Worm (Caenorhabditis elegans): ENCODE data around the gene tpk-1.

The tpk-1 gene

DNA sequence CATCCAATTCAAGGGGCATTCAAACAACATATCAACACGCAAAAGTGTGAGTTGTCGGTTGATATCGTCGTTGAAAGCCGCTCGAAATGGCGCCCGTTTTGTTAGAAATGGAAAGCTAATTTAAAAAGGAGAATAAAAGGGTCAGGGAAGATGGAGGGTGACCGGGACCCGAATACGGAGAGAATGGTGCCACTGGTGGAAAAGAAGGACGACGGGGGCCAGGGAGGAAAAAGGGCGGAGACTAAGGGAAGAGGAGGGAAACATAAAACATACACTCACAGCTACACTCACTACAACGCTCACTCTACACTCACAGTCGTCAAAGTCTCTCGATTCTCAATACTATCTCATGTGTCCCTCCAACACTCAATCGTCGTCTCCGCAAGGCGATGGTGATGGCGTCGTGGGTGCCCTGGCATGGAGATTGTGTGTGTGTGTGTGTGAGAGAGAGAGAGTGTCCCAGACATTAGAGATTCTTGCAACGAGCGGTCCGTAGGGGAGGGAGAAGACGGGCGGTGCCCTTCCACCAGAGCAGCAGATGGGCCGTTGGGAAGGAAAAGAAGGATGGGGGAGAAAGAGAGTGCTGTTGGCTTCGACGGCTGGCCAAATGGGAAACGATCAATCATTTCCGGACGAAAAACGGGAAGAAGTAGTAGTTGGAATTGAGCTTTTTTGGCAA is 37.8 kb upstream of the tpk-1 start (continued):
- peak; percentile 51 for TF ChIP-seq fkh-6 (tag; optimal IDR thresholded peaks at IDR 0.05)
- TF ChIP-seq C08G9.2 (tag; optimal IDR thresholded peaks at IDR 0.05), result peak; percentile 75
- no peak for TF ChIP-seq zip-5 (tag; optimal IDR thresholded peaks at IDR 0.05)
- peak; percentile 7 for TF ChIP-seq nhr-232 (tag; optimal IDR thresholded peaks at IDR 0.05)
- peak; percentile 23 for TF ChIP-seq che-1 (tag; optimal IDR thresholded peaks at IDR 0.05)
- peak; percentile 89 for TF ChIP-seq unc-55 (GFP tag; optimal IDR thresholded peaks at IDR 0.05)
- TF ChIP-seq ceh-18 (tag; optimal IDR thresholded peaks at IDR 0.05), result peak; percentile 95
- TF ChIP-seq ceh-2 (tag; optimal IDR thresholded peaks at IDR 0.05), result peak; percentile 20
- TF ChIP-seq unc-3 (GFP tag; conservative IDR thresholded peaks at IDR 0.05), result no peak
- peak; percentile 61 for TF ChIP-seq unc-3 (tag; optimal IDR thresholded peaks at IDR 0.05)
- no peak for TF ChIP-seq F13H6.1 (tag; optimal IDR thresholded peaks at IDR 0.05)
- TF ChIP-seq syd-9 (tag; optimal IDR thresholded peaks at IDR 0.05), result peak; percentile 86
- peak; percentile 80 for TF ChIP-seq ceh-34 (tag; optimal IDR thresholded peaks at IDR 0.05)
- TF ChIP-seq pag-3 (tag; optimal IDR thresholded peaks at IDR 0.05; ENCODE audit: borderline replicate concordance), result no peak
- no peak for TF ChIP-seq eyg-1 (tag; optimal IDR thresholded peaks at IDR 0.05)
- peak; percentile 74 for TF ChIP-seq ref-2 (tag; optimal IDR thresholded peaks at IDR 0.05)
- TF ChIP-seq C38D4.7 (GFP tag; optimal IDR thresholded peaks at IDR 0.05), result no peak
- no peak for TF ChIP-seq ceh-45 (GFP tag; IDR thresholded peaks at IDR 0.05)
- TF ChIP-seq hlh-13 (GFP tag; optimal IDR thresholded peaks at IDR 0.05), result no peak
- TF ChIP-seq gmeb-2 (tag; optimal IDR thresholded peaks at IDR 0.05), result no peak
- TF ChIP-seq unc-42 (tag; optimal IDR thresholded peaks at IDR 0.05), result peak; percentile 83
- TF ChIP-seq hlh-8 (tag; optimal IDR thresholded peaks at IDR 0.05), result peak; percentile 75
- TF ChIP-seq ets-4 (tag; optimal IDR thresholded peaks at IDR 0.05), result no peak
- peak; percentile 17 for TF ChIP-seq madf-2 (tag; optimal IDR thresholded peaks at IDR 0.05)
- TF ChIP-seq lin-11 (tag; optimal IDR thresholded peaks at IDR 0.05), result no peak
- TF ChIP-seq ceh-31 (tag; optimal IDR thresholded peaks at IDR 0.05), result peak; percentile 94
- no peak for TF ChIP-seq pax-1 (tag; optimal IDR thresholded peaks at IDR 0.05)
- no peak for TF ChIP-seq sox-2 (GFP tag; IDR thresholded peaks at IDR 0.05)
- TF ChIP-seq nhr-11 (tag; optimal IDR thresholded peaks at IDR 0.05), result no peak
- peak; percentile 11 for TF ChIP-seq hlh-6 (tag; optimal IDR thresholded peaks at IDR 0.05)

- TF ChIP-seq zip-5 (tag; optimal IDR thresholded peaks at IDR 0.05) (no peak), unc-3 (GFP tag; conservative IDR thresholded peaks at IDR 0.05) (no peak), unc-3 (tag; optimal IDR thresholded peaks at IDR 0.05) (no peak), sox-4 (tag; optimal IDR thresholded peaks at IDR 0.05) (no peak), tbx-7 (tag; optimal IDR thresholded peaks at IDR 0.05) (no peak), nhr-232 (tag; optimal IDR thresholded peaks at IDR 0.05) (no peak), K02D7.2 (tag; optimal IDR thresholded peaks at IDR 0.05) (no peak), odd-2 (tag; optimal IDR thresholded peaks at IDR 0.05) (no peak), unc-42 (tag; optimal IDR thresholded peaks at IDR 0.05) (peak; percentile 85), ceh-19 (GFP tag; optimal IDR thresholded peaks at IDR 0.05) (no peak)
Measured at ce11 chrIII:8877002-8877401, 34.9 kb upstream of the tpk-1 start, which contains the start of gene K01F9.2. Gene K01F9.2, minus strand, starts transcription at chrIII:8877128.

DNA sequence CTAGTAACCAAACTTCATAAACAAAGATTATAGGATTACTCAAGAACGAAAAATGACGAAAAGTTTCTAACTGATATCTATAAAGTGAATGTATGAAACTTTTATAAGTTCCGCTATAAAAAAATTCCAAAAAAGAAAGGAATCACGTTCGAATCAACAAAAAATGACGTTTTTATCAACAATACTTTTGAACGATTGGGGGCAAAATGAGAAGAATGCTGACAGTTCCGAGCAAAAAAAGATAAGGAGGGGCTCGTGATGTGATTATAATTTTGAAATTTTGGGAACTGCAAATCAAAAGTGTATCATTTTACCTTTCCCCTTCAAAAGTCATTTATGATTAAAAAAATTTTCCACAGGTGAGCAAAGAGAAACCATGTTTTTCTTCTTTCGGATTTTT is 33.0 kb upstream of the tpk-1 start:
- TF ChIP-seq zip-5 (tag; optimal IDR thresholded peaks at IDR 0.05) (no peak), unc-55 (GFP tag; optimal IDR thresholded peaks at IDR 0.05) (no peak), tbx-7 (tag; optimal IDR thresholded peaks at IDR 0.05) (no peak), dmd-4 (tag; optimal IDR thresholded peaks at IDR 0.05; ENCODE audit: borderline replicate concordance) (no peak), ceh-19 (GFP tag; optimal IDR thresholded peaks at IDR 0.05) (no peak), madf-2 (tag; optimal IDR thresholded peaks at IDR 0.05) (no peak), sdc-2 (tag; optimal IDR thresholded peaks at IDR 0.05) (no peak)

Data from whole organism, late embryonic.